Worm (Caenorhabditis elegans) whole organism, midembryonic: ENCODE results near the gene ttr-31.

Experiments used
- T22C8.4 ChIP-seq: fragments of 200-800 bp; sonication (Bioruptor generic); IDR thresholded peaks from 2 replicates; pipeline ENCODE4 v1.3.6; 2022; ENCODE audit warnings: missing genetic modification characterization, missing compliant biosample characterization
- cog-1 ChIP-seq: sonication (generic microtip); optimal IDR thresholded peaks from 2 replicates; lab custom pipeline; 2016; ENCODE audit warnings: missing genetic modification characterization, missing compliant biosample characterization
- flt-1 ChIP-seq: fragments of 200-800 bp; sonication (Bioruptor generic); IDR thresholded peaks from 2 replicates; pipeline ENCODE4 v1.3.6; 2022; ENCODE audit warnings: missing genetic modification characterization, missing compliant biosample characterization
- klf-2 ChIP-seq: fragments of 200-800 bp; sonication (Bioruptor generic); conservative IDR thresholded peaks from 2 replicates; pipeline ENCODE4 v1.3.6; 2022; ENCODE audit warnings: missing genetic modification reagents, missing genetic modification characterization, missing compliant biosample characterization
- med-1 ChIP-seq: sonication (generic microtip); optimal IDR thresholded peaks from 2 replicates; lab custom pipeline; 2017; ENCODE audit warnings: missing genetic modification characterization, mild to moderate bottlenecking, missing compliant biosample characterization, antibody characterized with exemption, missing genetic modification reagents; ENCODE audit not compliant: insufficient read depth
- ref-1 ChIP-seq: fragments of 200-800 bp; sonication (Bioruptor generic); conservative IDR thresholded peaks from 2 replicates; pipeline ENCODE4 v1.3.6; 2022; ENCODE audit warnings: missing genetic modification reagents, missing genetic modification characterization, missing compliant biosample characterization
- tab-1 ChIP-seq: fragments of 200-800 bp; sonication (Bioruptor generic); IDR thresholded peaks from 2 replicates; pipeline ENCODE4 v1.3.6; 2022; ENCODE audit warnings: missing genetic modification characterization, missing compliant biosample characterization
- ztf-23 ChIP-seq: fragments of 200-800 bp; sonication (Bioruptor generic); IDR thresholded peaks from 2 replicates; pipeline ENCODE4 v1.3.6; 2022; ENCODE audit warnings: missing genetic modification reagents, missing genetic modification characterization, missing compliant biosample characterization
- ztf-29 ChIP-seq: fragments of 200-800 bp; sonication (Bioruptor generic); IDR thresholded peaks from 2 replicates; pipeline ENCODE4 v1.3.6; 2022; ENCODE audit warnings: missing genetic modification reagents, missing genetic modification characterization, missing compliant biosample characterization

ttr-31 gene

ce11 chrX:10970629-10971028 is 38.2 kb downstream of the ttr-31 start, which contains the start of gene K09C8.8:
Gene K09C8.8, plus strand, starts transcription at chrX:10970929.
- no peak for TF ChIP-seq ztf-29 (GFP tag; lab: Robert Waterston, UW)
- no peak for TF ChIP-seq flt-1 (GFP tag; lab: Robert Waterston, UW)
- TF ChIP-seq med-1 (GFP tag; lab: Kevin White, UChicago), result no peak
- no peak for TF ChIP-seq tab-1 (GFP tag; lab: Robert Waterston, UW)
- TF ChIP-seq cog-1 (tag; lab: Kevin White, UChicago), result no peak
- TF ChIP-seq ref-1, result no peak
- TF ChIP-seq klf-2, result no peak
- TF ChIP-seq T22C8.4 (GFP tag; lab: Robert Waterston, UW), result no peak
- no peak for TF ChIP-seq ztf-23 (GFP tag; lab: Robert Waterston, UW)

DNA sequence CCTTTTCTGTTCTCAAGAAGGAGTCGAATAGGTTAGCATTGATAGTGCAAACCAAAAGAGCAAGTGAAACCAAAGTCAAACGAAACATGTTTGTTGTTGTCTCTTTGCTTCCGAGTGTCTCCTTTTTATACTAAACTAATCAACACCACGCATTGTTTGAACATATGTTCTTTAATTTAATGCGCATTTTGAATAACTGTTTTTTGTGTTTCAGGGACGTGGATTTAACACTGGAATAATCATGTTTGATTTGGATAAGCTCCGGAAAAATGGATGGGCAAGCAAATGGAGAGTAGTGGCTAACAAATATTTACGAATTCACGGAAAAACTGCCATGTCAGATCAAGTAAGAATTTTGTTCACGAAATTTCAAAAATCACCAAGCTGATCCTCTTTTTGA is 41.2 kb downstream of the ttr-31 start, which contains the start of gene K09C8.9:
TSS of gene K09C8.9 (minus strand) at position 101 of the 400 bp plus-strand sequence.
- no peak for TF ChIP-seq klf-2
- TF ChIP-seq ztf-23 (GFP tag; lab: Robert Waterston, UW), result no peak
- TF ChIP-seq ztf-29 (GFP tag; lab: Robert Waterston, UW), result no peak
- TF ChIP-seq ref-1, result no peak
- no peak for TF ChIP-seq tab-1 (GFP tag; lab: Robert Waterston, UW)
- TF ChIP-seq flt-1 (GFP tag; lab: Robert Waterston, UW), result no peak
- TF ChIP-seq T22C8.4 (GFP tag; lab: Robert Waterston, UW), result no peak
- TF ChIP-seq cog-1 (tag; lab: Kevin White, UChicago), result no peak
- TF ChIP-seq med-1 (GFP tag; lab: Kevin White, UChicago), result no peak

ce11 chrX:10966251-10966650 is 42.6 kb downstream of the ttr-31 start, which contains the start of gene lge-1:
Gene lge-1, plus strand, starts transcription at chrX:10966551.
- TF ChIP-seq cog-1 (tag; lab: Kevin White, UChicago), result no peak
- no peak for TF ChIP-seq ztf-29 (GFP tag; lab: Robert Waterston, UW)
- TF ChIP-seq ref-1, result no peak
- no peak for TF ChIP-seq tab-1 (GFP tag; lab: Robert Waterston, UW)
- no peak for TF ChIP-seq ztf-23 (GFP tag; lab: Robert Waterston, UW)
- TF ChIP-seq klf-2, result no peak
- no peak for TF ChIP-seq med-1 (GFP tag; lab: Kevin White, UChicago)
- no peak for TF ChIP-seq T22C8.4 (GFP tag; lab: Robert Waterston, UW)
- TF ChIP-seq flt-1 (GFP tag; lab: Robert Waterston, UW), result no peak

ce11 chrX:10965508-10965907 is 43.3 kb downstream of the ttr-31 start:
- TF ChIP-seq T22C8.4 (GFP tag; lab: Robert Waterston, UW) (no peak), ztf-29 (GFP tag; lab: Robert Waterston, UW) (no peak), med-1 (GFP tag; lab: Kevin White, UChicago) (no peak), ztf-23 (GFP tag; lab: Robert Waterston, UW) (no peak), klf-2 (no peak), flt-1 (GFP tag; lab: Robert Waterston, UW) (no peak), cog-1 (tag; lab: Kevin White, UChicago) (no peak), ref-1 (no peak), tab-1 (GFP tag; lab: Robert Waterston, UW) (no peak)

DNA sequence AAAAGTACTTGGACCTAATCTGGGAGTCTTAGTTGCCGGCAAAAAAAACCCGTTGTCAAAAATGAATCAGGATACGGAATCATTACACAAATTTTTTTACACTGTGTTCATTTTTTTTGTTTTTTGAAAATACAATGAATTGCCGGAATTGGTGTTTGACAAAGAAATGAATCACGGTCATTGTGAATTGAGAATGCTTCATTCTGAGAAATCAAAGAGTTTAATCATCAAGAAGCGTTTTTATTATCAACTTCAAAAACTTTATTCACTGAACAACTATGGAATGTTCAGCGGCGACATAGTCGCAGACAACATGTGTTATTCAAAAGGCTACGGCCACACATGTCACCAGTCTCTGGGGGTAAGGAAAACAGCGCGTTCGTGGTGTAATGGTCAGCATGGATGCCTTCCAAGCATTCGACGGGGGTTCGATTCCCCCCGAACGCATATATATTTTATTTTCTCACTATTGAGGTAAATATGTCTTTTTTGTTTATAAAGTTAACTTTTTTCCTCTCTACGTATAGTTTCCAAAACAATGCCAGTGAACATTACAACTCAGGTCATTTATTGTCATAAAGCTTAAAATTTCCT is 45.3 kb downstream of the ttr-31 start, which contains the start of gene nas-10:
TSS of gene nas-10 (minus strand) at position 51 of the 594 bp plus-strand sequence.
- TF ChIP-seq cog-1 (tag; lab: Kevin White, UChicago) (peak; percentile 79), klf-2 (peak; percentile 87), ztf-29 (GFP tag; lab: Robert Waterston, UW) (peak; percentile 82), flt-1 (GFP tag; lab: Robert Waterston, UW) (peak; percentile 95), tab-1 (GFP tag; lab: Robert Waterston, UW) (peak; percentile 90), T22C8.4 (GFP tag; lab: Robert Waterston, UW) (peak; percentile 90), med-1 (GFP tag; lab: Kevin White, UChicago) (no peak), ztf-23 (GFP tag; lab: Robert Waterston, UW) (peak; percentile 95), ref-1 (peak; percentile 75)

DNA sequence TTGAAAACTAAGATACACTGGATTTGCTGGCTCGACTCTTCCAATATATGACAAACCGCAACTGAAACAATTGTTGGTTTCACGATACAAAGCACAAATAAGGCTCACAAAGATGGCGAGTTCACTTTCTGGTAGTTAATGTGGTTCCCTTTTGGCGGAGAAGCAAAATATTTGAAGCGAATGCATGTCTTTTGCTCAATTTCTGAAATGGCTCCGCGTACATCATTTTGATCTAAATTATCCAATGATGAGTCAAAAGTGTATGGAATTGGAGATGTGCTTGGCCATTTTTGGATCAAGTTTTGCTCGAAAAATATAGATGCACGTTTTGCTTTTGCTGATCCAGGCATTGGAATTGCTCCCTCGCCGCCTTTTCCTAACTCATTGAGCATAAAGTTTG is 47.1 kb downstream of the ttr-31 start:
- no peak for TF ChIP-seq med-1 (GFP tag; lab: Kevin White, UChicago)

DNA sequence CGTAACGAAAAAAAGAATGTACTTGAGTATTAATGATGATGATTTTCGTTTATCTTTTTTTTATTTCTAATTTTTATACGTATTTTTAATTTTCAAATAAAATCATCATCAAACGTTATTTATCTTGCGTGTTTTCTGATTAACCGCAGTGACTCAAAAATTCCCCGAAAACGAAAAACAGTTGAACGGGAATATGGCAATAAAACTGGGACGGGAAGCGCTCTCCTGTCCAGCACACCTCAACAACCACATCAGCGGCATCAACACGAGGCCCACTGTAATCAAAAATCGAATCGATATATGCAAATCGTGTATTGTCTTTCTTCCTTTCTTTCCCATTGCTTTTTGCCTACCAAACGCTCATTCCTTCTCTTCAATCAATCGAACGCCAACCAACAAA is 49.7 kb downstream of the ttr-31 start, which contains the start of gene K09C8.2:
TSS of gene K09C8.2 (plus strand) at position 301 of the 400 bp plus-strand sequence.
- TF ChIP-seq cog-1 (tag; lab: Kevin White, UChicago), result no peak
- TF ChIP-seq med-1 (GFP tag; lab: Kevin White, UChicago), result no peak
- no peak for TF ChIP-seq flt-1 (GFP tag; lab: Robert Waterston, UW)
- no peak for TF ChIP-seq T22C8.4 (GFP tag; lab: Robert Waterston, UW)
- TF ChIP-seq tab-1 (GFP tag; lab: Robert Waterston, UW), result no peak
- TF ChIP-seq ztf-23 (GFP tag; lab: Robert Waterston, UW), result no peak
- no peak for TF ChIP-seq ztf-29 (GFP tag; lab: Robert Waterston, UW)
- no peak for TF ChIP-seq ref-1

ce11 chrX:10958427-10958826 is 50.4 kb downstream of the ttr-31 start, which contains the start of gene nlp-19:
Gene nlp-19, plus strand, starts transcription at chrX:10958727.
- TF ChIP-seq ref-1 (no peak), ztf-29 (GFP tag; lab: Robert Waterston, UW) (no peak), flt-1 (GFP tag; lab: Robert Waterston, UW) (no peak), klf-2 (no peak), cog-1 (tag; lab: Kevin White, UChicago) (no peak), med-1 (GFP tag; lab: Kevin White, UChicago) (no peak), ztf-23 (GFP tag; lab: Robert Waterston, UW) (no peak), T22C8.4 (GFP tag; lab: Robert Waterston, UW) (no peak), tab-1 (GFP tag; lab: Robert Waterston, UW) (no peak)
